Worm (Caenorhabditis elegans): ENCODE measurements around the gene hhat-1.

hhat-1 gene

DNA sequence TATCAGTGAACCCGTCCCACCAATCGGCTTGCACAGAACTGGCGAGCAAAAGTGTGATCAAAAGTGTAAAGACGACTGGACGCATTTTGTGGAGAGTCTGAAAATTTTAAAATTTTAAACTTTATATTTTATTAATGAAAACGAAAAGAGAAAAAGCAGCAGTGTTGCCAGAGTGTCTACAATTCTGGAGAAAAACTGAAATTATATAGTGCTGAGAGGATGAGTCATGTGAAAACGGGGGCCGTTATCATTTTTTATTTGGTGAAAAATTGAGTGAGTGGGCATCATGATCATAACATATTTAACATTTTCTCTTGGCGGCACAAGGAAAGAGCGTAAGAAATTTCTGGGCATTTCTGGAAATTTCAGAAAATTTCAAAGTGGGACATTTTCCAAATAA is 16.9 kb downstream of the hhat-1 start, which contains the start of gene K02B7.3:
Gene K02B7.3 (minus strand): TSS at position 101 of the 400 bp plus-strand sequence.
- TF ChIP-seq mab-9 (GFP tag; IDR thresholded peaks at IDR 0.05): no peak
- TF ChIP-seq lir-3 (tag; optimal IDR thresholded peaks at IDR 0.05; ENCODE audit: poor library complexity): no peak
- TF ChIP-seq C16A3.4 (tag; optimal IDR thresholded peaks at IDR 0.05): no peak
- TF ChIP-seq aly-2 (tag; optimal IDR thresholded peaks at IDR 0.05): no peak
- no peak for TF ChIP-seq nhr-12 (tag; optimal IDR thresholded peaks at IDR 0.05)
- no peak for TF ChIP-seq irx-1 (tag; optimal IDR thresholded peaks at IDR 0.05)
- TF ChIP-seq mdl-1 (tag; optimal IDR thresholded peaks at IDR 0.05): no peak
- no peak for TF ChIP-seq tlp-1 (tag; optimal IDR thresholded peaks at IDR 0.05)
- no peak for TF ChIP-seq swsn-7 (tag; optimal IDR thresholded peaks at IDR 0.05)
- no peak for TF ChIP-seq C34B4.2 (tag; optimal IDR thresholded peaks at IDR 0.05)
- no peak for TF ChIP-seq snpc-4 (tag; optimal IDR thresholded peaks at IDR 0.05)
- TF ChIP-seq unc-130 (tag; optimal IDR thresholded peaks at IDR 0.05): no peak
- no peak for TF ChIP-seq sptf-1 (tag; optimal IDR thresholded peaks at IDR 0.05)
- TF ChIP-seq dsc-1 (tag; optimal IDR thresholded peaks at IDR 0.05): no peak
- TF ChIP-seq hlh-4 (tag; optimal IDR thresholded peaks at IDR 0.05): no peak
- TF ChIP-seq alr-1 (tag; optimal IDR thresholded peaks at IDR 0.05; ENCODE audit: borderline replicate concordance): no peak
- TF ChIP-seq elt-3 (tag; optimal IDR thresholded peaks at IDR 0.05): no peak
- TF ChIP-seq unc-98 (GFP tag; IDR thresholded peaks at IDR 0.05): no peak
- no peak for TF ChIP-seq nhr-76 (tag; optimal IDR thresholded peaks at IDR 0.05)

DNA sequence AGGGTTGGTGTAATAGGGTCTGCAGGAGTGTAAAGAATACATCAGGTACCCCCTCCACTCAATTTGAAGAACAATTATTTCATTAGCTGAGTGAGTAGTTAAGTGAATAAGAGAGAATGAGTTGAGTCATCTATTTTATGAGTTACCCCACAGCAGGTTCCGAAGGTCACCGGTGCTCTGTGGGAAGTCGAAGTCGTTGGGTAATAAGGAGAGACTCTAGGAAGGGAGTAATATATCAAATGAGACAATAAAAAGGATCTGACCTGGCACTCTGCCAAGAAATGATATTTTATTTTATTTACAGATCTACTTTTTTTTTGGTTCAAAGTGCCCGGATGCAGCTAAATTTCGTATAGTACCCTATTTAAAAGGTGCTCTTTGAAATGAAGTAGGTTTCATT is 19.8 kb downstream of the hhat-1 start, which contains the start of gene C09F9.1:
Gene C09F9.1 (plus strand): TSS at position 301 of the 400 bp plus-strand sequence.
- TF ChIP-seq dsc-1 (tag; optimal IDR thresholded peaks at IDR 0.05): no peak
- TF ChIP-seq fkh-10 (GFP tag; optimal IDR thresholded peaks at IDR 0.05): no peak
- no peak for TF ChIP-seq lir-3 (tag; optimal IDR thresholded peaks at IDR 0.05; ENCODE audit: poor library complexity)
- TF ChIP-seq aha-1 (tag; optimal IDR thresholded peaks at IDR 0.05): no peak
- no peak for TF ChIP-seq swsn-7 (tag; optimal IDR thresholded peaks at IDR 0.05)
- no peak for TF ChIP-seq pag-3 (tag; optimal IDR thresholded peaks at IDR 0.05; ENCODE audit: borderline replicate concordance, insufficient read depth)
- no peak for TF ChIP-seq lin-13 (GFP tag; optimal IDR thresholded peaks at IDR 0.05)

ce11 chrII:14700096-14700495 is 21.8 kb downstream of the hhat-1 start:
- peak in 1 of 6 experiments; percentile 13 for TF ChIP-seq elt-3 (tag; optimal IDR thresholded peaks at IDR 0.05)
- TF ChIP-seq nhr-85 (tag): no peak
- TF ChIP-seq zip-4 (GFP tag; optimal IDR thresholded peaks at IDR 0.05): no peak
- TF ChIP-seq blmp-1 (tag; optimal IDR thresholded peaks at IDR 0.05): peak; percentile 93

ce11 chrII:14701581-14701980 is 23.3 kb downstream of the hhat-1 start:
- TF ChIP-seq fos-1 (tag; optimal IDR thresholded peaks at IDR 0.05): no peak
- peak; percentile 95 for TF ChIP-seq blmp-1 (tag; optimal IDR thresholded peaks at IDR 0.05)
- no peak for TF ChIP-seq C16A3.4 (tag; optimal IDR thresholded peaks at IDR 0.05)

ce11 chrII:14703232-14703926 is 25.1 kb downstream of the hhat-1 start:
- TF ChIP-seq blmp-1 (tag; optimal IDR thresholded peaks at IDR 0.05): peak; percentile 90
- TF ChIP-seq nhr-85 (tag): peak; percentile 60
- no peak for TF ChIP-seq dsc-1 (tag; optimal IDR thresholded peaks at IDR 0.05)

- TF ChIP-seq blmp-1 (tag; optimal IDR thresholded peaks at IDR 0.05) (peak; percentile 59), nhr-71 (tag; optimal IDR thresholded peaks at IDR 0.05) (no peak), hpl-2 (GFP tag; optimal IDR thresholded peaks at IDR 0.05) (no peak), zip-4 (GFP tag; optimal IDR thresholded peaks at IDR 0.05) (no peak), egl-13 (tag; optimal IDR thresholded peaks at IDR 0.05) (no peak)
Observed at ce11 chrII:14704204-14704603, 25.9 kb downstream of the hhat-1 start.
